Worm (Caenorhabditis elegans) whole organism, L2 larva: ENCODE measurements around the gene gst-2.

Source experiments
- C34F6.9 ChIP-seq: fragments of 150-350 bp; optimal IDR thresholded peaks from 2 replicates; lab custom pipeline; 2014; ENCODE audit warnings: missing biosample characterization, missing genetic modification characterization
- F13H6.1 ChIP-seq: sonication (generic microtip); optimal IDR thresholded peaks from 2 replicates; lab custom pipeline; 2016; ENCODE audit warnings: missing genetic modification characterization, missing compliant biosample characterization
- R02D3.7 ChIP-seq: fragments of 150-350 bp; optimal IDR thresholded peaks from 2 replicates; lab custom pipeline; 2014; ENCODE audit warnings: missing biosample characterization, missing genetic modification characterization
- Y55F3AM.14 ChIP-seq: fragments of 200-800 bp; sonication (Bioruptor generic); optimal IDR thresholded peaks from 2 replicates; lab custom pipeline; 2018; ENCODE audit warnings: mild to moderate bottlenecking, missing genetic modification characterization, missing compliant biosample characterization
- ZK546.5 ChIP-seq: sonication (generic microtip); optimal IDR thresholded peaks from 2 replicates; lab custom pipeline; 2017; ENCODE audit warnings: missing biosample characterization, missing genetic modification characterization
- ama-1 ChIP-seq: fragments of 150-350 bp; optimal IDR thresholded peaks from 2 replicates; lab custom pipeline; 2018; ENCODE audit warnings: inconsistent platforms
- ceh-16 ChIP-seq: fragments of 150-350 bp; optimal IDR thresholded peaks from 2 replicates; lab custom pipeline; 2014; ENCODE audit warnings: missing biosample characterization, missing genetic modification characterization
- ceh-82 ChIP-seq: fragments of 150-350 bp; optimal IDR thresholded peaks from 2 replicates; lab custom pipeline; 2014; ENCODE audit warnings: missing biosample characterization, missing genetic modification characterization
- crh-2 ChIP-seq: sonication (generic microtip); optimal IDR thresholded peaks from 2 replicates; lab custom pipeline; 2017; ENCODE audit warnings: missing biosample characterization, missing genetic modification characterization
- dmd-4 ChIP-seq: sonication (generic microtip); optimal IDR thresholded peaks from 2 replicates; lab custom pipeline; 2017; ENCODE audit warnings: missing biosample characterization, missing genetic modification characterization
- gmeb-1 ChIP-seq: fragments of 150-350 bp; optimal IDR thresholded peaks from 2 replicates; lab custom pipeline; 2014; ENCODE audit warnings: missing biosample characterization, missing genetic modification characterization
- lin-11 ChIP-seq: fragments of 150-350 bp; sonication (generic microtip); optimal IDR thresholded peaks from 2 replicates; lab custom pipeline; 2014; ENCODE audit warnings: missing biosample characterization, missing genetic modification characterization, inconsistent platforms, mixed read lengths
- lin-13 ChIP-seq: fragments of 150-350 bp; optimal IDR thresholded peaks from 2 replicates; lab custom pipeline; 2014; ENCODE audit warnings: missing biosample characterization, missing genetic modification reagents, missing genetic modification characterization
- lin-39 ChIP-seq: fragments of 150-350 bp; optimal IDR thresholded peaks from 2 replicates; lab custom pipeline; 2014; ENCODE audit warnings: missing biosample characterization, missing genetic modification reagents, missing genetic modification characterization
- lsy-2 ChIP-seq, 2 experiments: fragments of 150-350 bp in 1 of 2; sonication (generic microtip) in 1 of 2; optimal IDR thresholded peaks; 2 replicates each; lab custom pipeline; 2014 to 2017; ENCODE audit warnings: missing biosample characterization in 2 of 2, missing genetic modification characterization in 2 of 2
- mbf-1 ChIP-seq: sonication (generic microtip); optimal IDR thresholded peaks from 2 replicates; lab custom pipeline; 2017; ENCODE audit warnings: missing biosample characterization, missing genetic modification characterization
- mdl-1 ChIP-seq, 2 experiments: fragments of 150-350 bp in 1 of 2; sonication (generic microtip) in 1 of 2; optimal IDR thresholded peaks; 2 replicates each; lab custom pipeline; 2017; ENCODE audit warnings: missing biosample characterization in 2 of 2, missing genetic modification characterization in 2 of 2
- nhr-10 ChIP-seq: sonication (generic microtip); optimal IDR thresholded peaks from 2 replicates; lab custom pipeline; 2017; ENCODE audit warnings: missing biosample characterization, missing genetic modification characterization
- nhr-11 ChIP-seq: fragments of 150-350 bp; optimal IDR thresholded peaks from 2 replicates; lab custom pipeline; 2014; ENCODE audit warnings: missing biosample characterization, missing genetic modification characterization
- nhr-12 ChIP-seq: fragments of 150-350 bp; optimal IDR thresholded peaks from 2 replicates; lab custom pipeline; 2014; ENCODE audit warnings: missing biosample characterization, missing genetic modification characterization
- nhr-129 ChIP-seq: fragments of 150-350 bp; optimal IDR thresholded peaks from 2 replicates; lab custom pipeline; 2014; ENCODE audit warnings: missing biosample characterization, missing genetic modification characterization
- nhr-21 ChIP-seq: fragments of 150-350 bp; optimal IDR thresholded peaks from 2 replicates; lab custom pipeline; 2014; ENCODE audit warnings: missing biosample characterization, missing genetic modification characterization
- nhr-23 ChIP-seq: fragments of 150-350 bp; optimal IDR thresholded peaks from 2 replicates; lab custom pipeline; 2014; ENCODE audit warnings: missing biosample characterization, missing genetic modification reagents, missing genetic modification characterization
- nhr-25 ChIP-seq: fragments of 150-350 bp; sonication (generic microtip); optimal IDR thresholded peaks from 3 replicates; lab custom pipeline; 2014; ENCODE audit warnings: missing biosample characterization, missing genetic modification characterization
- nhr-6 ChIP-seq: fragments of 150-350 bp; optimal IDR thresholded peaks from 2 replicates; lab custom pipeline; 2014; ENCODE audit warnings: missing biosample characterization, missing genetic modification characterization
- peb-1 ChIP-seq: fragments of 150-350 bp; optimal IDR thresholded peaks from 2 replicates; lab custom pipeline; 2014; ENCODE audit warnings: missing biosample characterization, missing genetic modification characterization
- sem-4 ChIP-seq: fragments of 150-350 bp; optimal IDR thresholded peaks from 2 replicates; lab custom pipeline; 2014; ENCODE audit warnings: missing biosample characterization, missing genetic modification reagents, missing genetic modification characterization
- skn-1 ChIP-seq: sonication (generic microtip); optimal IDR thresholded peaks from 2 replicates; lab custom pipeline; 2017; ENCODE audit warnings: missing biosample characterization, missing genetic modification characterization
- sma-3 ChIP-seq: sonication (generic microtip); optimal IDR thresholded peaks from 2 replicates; lab custom pipeline; 2016; ENCODE audit warnings: missing genetic modification reagents, missing genetic modification characterization, missing compliant biosample characterization
- sma-9 ChIP-seq, 2 experiments: fragments of 150-350 bp in 1 of 2; sonication (generic microtip) in 1 of 2; optimal IDR thresholded peaks; 2 replicates each; lab custom pipeline; 2014 to 2016; ENCODE audit warnings: missing genetic modification characterization in 2 of 2, mild to moderate bottlenecking in 1 of 2, missing biosample characterization in 1 of 2, missing compliant biosample characterization in 1 of 2, missing genetic modification reagents in 1 of 2, moderate library complexity in 1 of 2
- snpc-4 ChIP-seq: fragments of 150-350 bp; optimal IDR thresholded peaks from 2 replicates; lab custom pipeline; 2014; ENCODE audit warnings: missing biosample characterization, missing genetic modification characterization
- unc-39 ChIP-seq: fragments of 150-350 bp; optimal IDR thresholded peaks from 2 replicates; lab custom pipeline; 2014; ENCODE audit warnings: missing biosample characterization, missing genetic modification characterization
- unc-55 ChIP-seq: fragments of 150-350 bp; sonication (generic microtip); optimal IDR thresholded peaks from 3 replicates; lab custom pipeline; 2014; ENCODE audit warnings: missing biosample characterization, missing genetic modification reagents, missing genetic modification characterization
- unc-62 ChIP-seq: fragments of 150-350 bp; optimal IDR thresholded peaks from 2 replicates; lab custom pipeline; 2014; ENCODE audit warnings: missing biosample characterization, missing genetic modification reagents, missing genetic modification characterization
- zag-1 ChIP-seq: fragments of 150-350 bp; optimal IDR thresholded peaks from 2 replicates; lab custom pipeline; 2014; ENCODE audit warnings: missing biosample characterization, missing genetic modification characterization
- ztf-1 ChIP-seq: fragments of 200-800 bp; sonication (Bioruptor generic); conservative IDR thresholded peaks from 2 replicates; pipeline ENCODE4 v1.3.6; 2022; ENCODE audit warnings: missing genetic modification characterization, missing compliant biosample characterization
- ztf-11 ChIP-seq: sonication (generic microtip); optimal IDR thresholded peaks from 2 replicates; lab custom pipeline; 2017; ENCODE audit warnings: missing biosample characterization, missing genetic modification characterization
- ztf-4 ChIP-seq: fragments of 150-350 bp; optimal IDR thresholded peaks from 2 replicates; lab custom pipeline; 2014; ENCODE audit warnings: missing biosample characterization, missing genetic modification characterization

Gene gst-2

ce11 chrIV:10150552-10151004 lies 8.7 kb upstream of the gst-2 start, which contains the start of gene tsp-12:
Gene tsp-12 (minus strand): TSS chrIV:10150602.
- TF ChIP-seq peb-1 (tag; lab: Kevin White, UChicago) (no peak), ama-1 (lab: Kevin White, UChicago) (no peak), lin-13 (GFP tag; lab: Kevin White, UChicago) (peak; percentile 23), nhr-11 (no peak), nhr-10 (tag; lab: Kevin White, UChicago) (no peak), C34F6.9 (tag; lab: Kevin White, UChicago) (peak; percentile 2), sem-4 (no peak), F13H6.1 (tag; lab: Kevin White, UChicago) (peak; percentile 51), zag-1 (tag; lab: Kevin White, UChicago) (no peak)
- TF ChIP-seq, all 48 proteins: peak for 3

ce11 chrIV:10148938-10149337 lies 7.1 kb upstream of the gst-2 start, which contains the start of gene pigs-1:
Gene pigs-1 (minus strand): TSS chrIV:10149038.
- TF ChIP-seq nhr-129 (tag; lab: Kevin White, UChicago): no peak
- TF ChIP-seq, all 48 proteins: peak for 0

- no peak for TF ChIP-seq F13H6.1 (tag; lab: Kevin White, UChicago)
- TF ChIP-seq crh-2 (tag; lab: Kevin White, UChicago): no peak
- no peak for TF ChIP-seq unc-39
- TF ChIP-seq peb-1 (tag; lab: Kevin White, UChicago): no peak
- TF ChIP-seq nhr-25 (tag; lab: Kevin White, UChicago): no peak
- TF ChIP-seq ama-1 (lab: Kevin White, UChicago): no peak
- no peak for TF ChIP-seq ztf-11 (tag; lab: Kevin White, UChicago)
- TF ChIP-seq nhr-129 (tag; lab: Kevin White, UChicago): no peak
- TF ChIP-seq ztf-1 (GFP tag; lab: Robert Waterston, UW): no peak
- TF ChIP-seq sma-3 (GFP tag; lab: Kevin White, UChicago): no peak
- TF ChIP-seq sma-9 (GFP tag; optimal IDR thresholded peaks at IDR 0.05; lab: Kevin White, UChicago): no peak
- no peak for TF ChIP-seq sma-9 (tag; optimal IDR thresholded peaks at IDR 0.05; lab: Kevin White, UChicago)
- TF ChIP-seq lsy-2 (tag; optimal IDR thresholded peaks at IDR 0.05; lab: Kevin White, UChicago): no peak
- no peak for TF ChIP-seq ztf-4
- no peak for TF ChIP-seq ceh-82 (tag; lab: Kevin White, UChicago)
- TF ChIP-seq unc-62 (GFP tag; lab: Kevin White, UChicago): no peak
- no peak for TF ChIP-seq mbf-1 (tag; lab: Kevin White, UChicago)
- TF ChIP-seq nhr-12 (tag; lab: Kevin White, UChicago): no peak
- TF ChIP-seq, all 48 proteins: peak for 0
Observed at ce11 chrIV:10146885-10147284, 5.0 kb upstream of the gst-2 start, which contains the start of gene T14G10.8. Gene T14G10.8 (minus strand): TSS chrIV:10146985.

ce11 chrIV:10144909-10145308 lies 3.0 kb upstream of the gst-2 start:
- TF ChIP-seq mbf-1 (tag; lab: Kevin White, UChicago) (no peak), nhr-21 (tag; lab: Kevin White, UChicago) (no peak), unc-39 (no peak), mdl-1 (tag; optimal IDR thresholded peaks at IDR 0.05; lab: Kevin White, UChicago) (no peak), dmd-4 (no peak), ztf-11 (tag; lab: Kevin White, UChicago) (no peak), lin-11 (tag; lab: Kevin White, UChicago) (no peak), nhr-6 (no peak), nhr-12 (tag; lab: Kevin White, UChicago) (no peak), gmeb-1 (no peak), nhr-10 (tag; lab: Kevin White, UChicago) (no peak), skn-1 (tag; lab: Kevin White, UChicago) (no peak), unc-55 (no peak), sma-3 (GFP tag; lab: Kevin White, UChicago) (no peak), snpc-4 (no peak), lin-39 (no peak), nhr-23 (tag; lab: Kevin White, UChicago) (no peak), crh-2 (tag; lab: Kevin White, UChicago) (no peak), ceh-16 (no peak)

- TF ChIP-seq nhr-11: no peak
- no peak for TF ChIP-seq Y55F3AM.14
- peak; percentile 78 for TF ChIP-seq skn-1 (tag; lab: Kevin White, UChicago)
- no peak for TF ChIP-seq R02D3.7 (tag; lab: Kevin White, UChicago)
- no peak for TF ChIP-seq ZK546.5 (tag; lab: Kevin White, UChicago)
- TF ChIP-seq F13H6.1 (tag; lab: Kevin White, UChicago): no peak
- no peak for TF ChIP-seq sem-4
Observed at ce11 chrIV:10144487-10144886, 2.6 kb upstream of the gst-2 start.
